Worm (Caenorhabditis elegans): ENCODE measurements around the gene F38H4.3.

Gene F38H4.3

DNA sequence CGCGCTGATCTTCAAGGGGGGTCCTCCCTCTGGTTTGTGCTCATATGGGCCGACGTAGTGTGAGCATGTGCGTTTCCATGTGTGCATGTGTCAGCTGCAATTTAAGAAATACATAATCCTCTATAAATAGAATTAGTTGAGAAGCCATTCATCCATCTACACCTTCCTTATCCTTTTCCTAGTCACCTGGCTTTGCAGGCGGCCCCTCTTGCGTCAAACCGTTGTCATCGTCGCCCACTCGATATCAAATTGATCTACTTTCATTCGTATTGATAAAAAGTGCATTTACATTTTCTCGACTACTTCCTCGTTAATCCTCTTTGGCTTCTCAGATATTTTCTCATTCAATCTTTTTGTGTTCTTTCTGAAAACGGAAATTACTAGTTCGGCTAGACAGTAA, 30.2 kb upstream of the F38H4.3 start:
- no peak for TF ChIP-seq ces-1 (GFP tag; optimal IDR thresholded peaks at IDR 0.05)
- no peak for TF ChIP-seq dmd-6 (GFP tag; IDR thresholded peaks at IDR 0.05)
- no peak for TF ChIP-seq nhr-102 (tag; optimal IDR thresholded peaks at IDR 0.05)
- peak; percentile 42 for TF ChIP-seq aha-1 (tag)
- no peak for TF ChIP-seq lin-1 (GFP tag; IDR thresholded peaks at IDR 0.05)
- TF ChIP-seq mxl-3 (GFP tag; optimal IDR thresholded peaks at IDR 0.05): peak; percentile 37
- TF ChIP-seq zfp-2 (tag; optimal IDR thresholded peaks at IDR 0.05): no peak
- TF ChIP-seq hif-1 (tag; optimal IDR thresholded peaks at IDR 0.05): no peak
- peak; percentile 44 for TF ChIP-seq nhr-28 (tag; optimal IDR thresholded peaks at IDR 0.05)
- no peak for TF ChIP-seq madf-5 (GFP tag; IDR thresholded peaks at IDR 0.05)

- TF ChIP-seq php-3 (GFP tag; IDR thresholded peaks at IDR 0.05) (no peak), daf-8 (GFP tag; IDR thresholded peaks at IDR 0.05) (no peak), arid-1 (GFP tag; conservative IDR thresholded peaks at IDR 0.05) (no peak), unc-130 (GFP tag; optimal IDR thresholded peaks at IDR 0.05) (no peak), fos-1 (tag; optimal IDR thresholded peaks at IDR 0.05) (no peak), set-16 (GFP tag; IDR thresholded peaks at IDR 0.05) (no peak), ceh-62 (tag; optimal IDR thresholded peaks at IDR 0.05) (no peak), nhr-41 (GFP tag; IDR thresholded peaks at IDR 0.05) (no peak), aha-1 (tag) (peak; percentile 82), nhr-48 (tag; optimal IDR thresholded peaks at IDR 0.05) (no peak), tag-97 (GFP tag; IDR thresholded peaks at IDR 0.05) (no peak), spr-1 (tag; optimal IDR thresholded peaks at IDR 0.05) (no peak), nhr-28 (tag; optimal IDR thresholded peaks at IDR 0.05) (peak; percentile 25), hif-1 (tag; optimal IDR thresholded peaks at IDR 0.05) (peak in 1 of 2 experiments; percentile 7), ceh-82 (tag; optimal IDR thresholded peaks at IDR 0.05) (no peak), lin-29 (GFP tag; IDR thresholded peaks at IDR 0.05) (no peak), mep-1 (tag; optimal IDR thresholded peaks at IDR 0.05) (no peak), lin-1 (GFP tag; IDR thresholded peaks at IDR 0.05) (no peak), aly-2 (tag; optimal IDR thresholded peaks at IDR 0.05) (no peak), unc-39 (tag; optimal IDR thresholded peaks at IDR 0.05) (no peak), lin-38 (GFP tag; IDR thresholded peaks at IDR 0.05) (no peak), F10B5.3 (tag; optimal IDR thresholded peaks at IDR 0.05) (no peak), ceh-32 (tag; optimal IDR thresholded peaks at IDR 0.05; ENCODE audit: poor library complexity) (no peak), hlh-11 (tag; optimal IDR thresholded peaks at IDR 0.05) (no peak), tra-1 (GFP tag; IDR thresholded peaks at IDR 0.05) (no peak), dmd-8 (GFP tag; IDR thresholded peaks at IDR 0.05) (no peak), F26F4.8 (GFP tag; conservative IDR thresholded peaks at IDR 0.05) (no peak), skn-1 (tag; optimal IDR thresholded peaks at IDR 0.05) (no peak), ctbp-1 (GFP tag; IDR thresholded peaks at IDR 0.05) (no peak), ztf-11 (tag; optimal IDR thresholded peaks at IDR 0.05) (no peak), nhr-111 (GFP tag; optimal IDR thresholded peaks at IDR 0.05) (no peak), Y75B8A.6 (GFP tag; IDR thresholded peaks at IDR 0.05) (no peak), zfp-2 (tag; optimal IDR thresholded peaks at IDR 0.05) (no peak), mes-2 (tag; optimal IDR thresholded peaks at IDR 0.05; ENCODE audit: poor library complexity, severe bottlenecking) (no peak), gei-8 (GFP tag; optimal IDR thresholded peaks at IDR 0.05) (no peak), spr-3 (GFP tag; optimal IDR thresholded peaks at IDR 0.05) (no peak), hmg-1.1 (GFP tag; IDR thresholded peaks at IDR 0.05) (no peak; the same call in 1 of the 2 replicates), nhr-6 (tag; optimal IDR thresholded peaks at IDR 0.05) (no peak), daf-16 (GFP tag; optimal IDR thresholded peaks at IDR 0.05) (no peak), daf-16 (tag; optimal IDR thresholded peaks at IDR 0.05) (no peak), pqm-1 (tag; optimal IDR thresholded peaks at IDR 0.05) (no peak), hlh-30 (tag; optimal IDR thresholded peaks at IDR 0.05; ENCODE audit: insufficient read depth) (peak; percentile 3), nhr-25 (tag; optimal IDR thresholded peaks at IDR 0.05; ENCODE audit: borderline replicate concordance, insufficient read depth) (no peak), mdl-1 (tag; optimal IDR thresholded peaks at IDR 0.05) (peak in 1 of 2 experiments; percentile 49), ama-1 (optimal IDR thresholded peaks at IDR 0.05) (no peak)
Observed at ce11 chrIV:11813901-11814300, 28.3 kb upstream of the F38H4.3 start, which contains the start of gene M117.1. Gene M117.1 (plus strand): TSS chrIV:11814247.

Measured in whole organism, L4 larva.